Fruit fly (Drosophila melanogaster): Measurements from ENCODE around the gene aurB.
A peak's percentile ranks its signal among the peaks of the same experiment; 100 is the strongest.

DNA sequence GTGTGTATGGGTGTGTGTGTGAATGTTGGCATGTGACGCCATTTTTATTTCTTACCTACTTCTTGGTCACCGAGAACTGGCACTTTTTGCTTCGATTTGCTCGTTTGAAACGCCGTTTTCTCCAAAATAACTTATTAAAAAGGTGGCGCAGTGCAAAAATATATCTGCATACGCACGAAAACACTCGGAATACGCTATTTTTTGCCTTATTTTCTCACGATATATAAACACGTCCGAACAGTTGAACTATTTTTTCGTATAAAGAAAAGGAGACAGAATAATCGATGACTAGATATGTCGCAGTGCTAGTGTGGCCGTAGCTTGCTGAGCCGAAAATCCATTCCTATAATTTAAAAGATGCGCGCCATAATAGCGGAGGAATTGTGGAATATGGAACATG lies 15.6 kb downstream of the aurB start, which contains the start of gene CG6700:
- no peak for TF ChIP-seq cnc (optimal IDR thresholded peaks at IDR 0.05)
- TF ChIP-seq toe (GFP tag; optimal IDR thresholded peaks at IDR 0.05) = no peak
- TF ChIP-seq CG12768 (GFP tag; optimal IDR thresholded peaks at IDR 0.05) = no peak
- TF ChIP-seq CG1620 (GFP tag; optimal IDR thresholded peaks at IDR 0.05) = no peak
- TF ChIP-seq ovo (GFP tag; optimal IDR thresholded peaks at IDR 0.05) = no peak
- TF ChIP-seq CG7101 (tag; optimal IDR thresholded peaks at IDR 0.05) = no peak
- TF ChIP-seq CG33017 (tag; optimal IDR thresholded peaks at IDR 0.05) = no peak
- TF ChIP-seq bab1 (GFP tag; optimal IDR thresholded peaks at IDR 0.05) = peak; percentile 65

All from whole organism, adult.